Fruit fly (Drosophila melanogaster) whole organism, prepupa: ENCODE data around the gene tmod.

ENCODE experiments used
- CG11762 ChIP-seq: fragments of 200-800 bp; sonication (Bioruptor generic); optimal IDR thresholded peaks from 3 replicates; lab custom pipeline; 2016; ENCODE audit warnings: missing biosample characterization, missing genetic modification characterization; ENCODE audit not compliant: insufficient read depth
- CG8319 ChIP-seq: fragments of 200-800 bp; sonication (Bioruptor generic); optimal IDR thresholded peaks from 3 replicates; lab custom pipeline; 2016; ENCODE audit warnings: missing biosample characterization, missing genetic modification characterization
- esn ChIP-seq: fragments of 200-800 bp; sonication (Bioruptor generic); optimal IDR thresholded peaks from 2 replicates; lab custom pipeline; 2016; ENCODE audit warnings: missing biosample characterization, mild to moderate bottlenecking, missing genetic modification characterization, moderate library complexity
- pdm3 ChIP-seq: fragments of 200-800 bp; sonication (Bioruptor generic); optimal IDR thresholded peaks from 3 replicates; lab custom pipeline; 2016; ENCODE audit warnings: missing biosample characterization, missing genetic modification characterization

DNA sequence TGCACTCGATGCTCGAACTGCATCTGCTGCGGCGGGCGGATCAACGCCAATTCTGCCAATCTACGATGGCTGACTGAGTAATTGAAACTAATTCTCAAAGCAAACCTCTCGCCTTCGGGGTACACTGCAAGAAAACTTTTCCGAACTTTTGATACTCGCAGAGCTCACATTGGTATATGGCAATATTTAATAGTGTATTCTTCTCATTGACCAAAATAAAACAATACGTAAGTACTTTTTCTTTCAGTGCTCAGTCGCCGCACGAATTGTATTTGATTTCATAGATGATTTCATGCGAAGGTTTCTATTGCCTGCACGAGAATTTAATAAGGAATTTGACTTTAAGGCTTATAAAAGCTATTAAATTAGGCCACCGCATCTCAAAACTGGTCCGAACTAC is 6.8 kb upstream of the tmod start:
- TF ChIP-seq esn (GFP tag; lab: Kevin White, UChicago) (no peak), CG8319 (GFP tag; lab: Kevin White, UChicago) (no peak), CG11762 (GFP tag; lab: Kevin White, UChicago) (no peak), pdm3 (GFP tag; lab: Kevin White, UChicago) (no peak)
